Worm (Caenorhabditis elegans): ENCODE data around the gene hmg-12.

DNA sequence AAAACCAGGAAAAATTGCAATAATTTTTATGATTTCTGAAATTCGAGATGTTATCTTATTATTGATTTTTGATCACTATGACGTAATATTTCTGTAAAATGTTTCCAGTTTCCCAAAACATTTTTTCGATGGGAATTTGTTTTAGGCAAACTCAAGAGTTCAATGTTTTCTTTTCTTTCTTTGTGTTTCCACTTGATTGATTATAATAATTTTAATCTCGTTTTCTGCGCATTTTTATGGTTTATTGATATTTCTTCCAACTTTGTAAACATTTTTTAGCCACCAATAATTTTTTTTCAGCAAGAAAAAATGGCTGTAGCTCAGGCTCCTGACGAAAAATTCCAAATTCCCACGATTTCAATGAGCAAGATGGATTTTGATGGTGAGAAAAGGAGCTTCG, 37.9 kb downstream of the hmg-12 start, which contains the start of gene W03C9.6:
- no peak for TF ChIP-seq unc-42 (tag; optimal IDR thresholded peaks at IDR 0.05)
- TF ChIP-seq nhr-11 (tag; optimal IDR thresholded peaks at IDR 0.05): no peak
